Fruit fly (Drosophila melanogaster): ENCODE measurements around the gene Afti.
A peak's percentile ranks its signal among the peaks of the same experiment; 100 is the strongest.

dm6 chr3R:14311027-14311426, 15.5 kb downstream of the Afti start:
- TF ChIP-seq Abd-B (GFP tag; optimal IDR thresholded peaks at IDR 0.05), result no peak
- no peak for TF ChIP-seq N (GFP tag; optimal IDR thresholded peaks at IDR 0.05)
- TF ChIP-seq Sp1 (GFP tag; optimal IDR thresholded peaks at IDR 0.05), result peak; percentile 42
- no peak for TF ChIP-seq dsf (GFP tag; optimal IDR thresholded peaks at IDR 0.05; ENCODE audit: borderline replicate concordance)
- TF ChIP-seq jim (GFP tag; optimal IDR thresholded peaks at IDR 0.05), result no peak
